Worm (Caenorhabditis elegans) whole organism, late embryonic: Measurements from ENCODE around the gene srj-40.

Experiments used
- ama-1 ChIP-seq: fragments of 150-350 bp; optimal IDR thresholded peaks from 2 replicates; lab custom pipeline; 2014
- ceh-24 ChIP-seq: sonication (generic microtip); optimal IDR thresholded peaks from 2 replicates; lab custom pipeline; 2016; ENCODE audit warnings: mild to moderate bottlenecking, missing genetic modification characterization, missing compliant biosample characterization
- dve-1 ChIP-seq: sonication (generic microtip); optimal IDR thresholded peaks from 2 replicates; lab custom pipeline; 2017; ENCODE audit warnings: antibody characterized with exemption, mild to moderate bottlenecking, missing genetic modification characterization, missing compliant biosample characterization
- ets-4 ChIP-seq: sonication (generic microtip); optimal IDR thresholded peaks from 2 replicates; lab custom pipeline; 2016; ENCODE audit warnings: missing genetic modification characterization, missing compliant biosample characterization
- hlh-15 ChIP-seq: sonication (generic microtip); optimal IDR thresholded peaks from 2 replicates; lab custom pipeline; 2016; ENCODE audit warnings: missing genetic modification characterization, missing compliant biosample characterization
- nfya-1 ChIP-seq: sonication (generic microtip); optimal IDR thresholded peaks from 2 replicates; lab custom pipeline; 2017; ENCODE audit warnings: missing genetic modification characterization, mild to moderate bottlenecking, missing compliant biosample characterization, antibody characterized with exemption, moderate library complexity
- nhr-11 ChIP-seq: fragments of 150-350 bp; optimal IDR thresholded peaks from 2 replicates; lab custom pipeline; 2014; ENCODE audit warnings: missing biosample characterization, missing genetic modification characterization
- tbx-2 ChIP-seq: sonication (generic microtip); optimal IDR thresholded peaks from 2 replicates; lab custom pipeline; 2016; ENCODE audit warnings: missing genetic modification characterization, missing compliant biosample characterization
- unc-55 ChIP-seq: sonication (generic microtip); optimal IDR thresholded peaks from 2 replicates; lab custom pipeline; 2017; ENCODE audit warnings: missing biosample characterization, missing genetic modification reagents, missing genetic modification characterization
- ztf-16 ChIP-seq: sonication (generic microtip); optimal IDR thresholded peaks from 2 replicates; lab custom pipeline; 2017; ENCODE audit warnings: missing genetic modification characterization, missing compliant biosample characterization

ce11 chrV:4116071-4116470 is 14.4 kb downstream of the srj-40 start, which contains the start of gene T05B4.8:
- no peak for TF ChIP-seq ama-1 (lab: Kevin White, UChicago)
- TF ChIP-seq unc-55 (GFP tag; lab: Kevin White, UChicago): no peak
- no peak for TF ChIP-seq dve-1 (tag; lab: Kevin White, UChicago)
- no peak for TF ChIP-seq ceh-24 (tag; lab: Kevin White, UChicago)
- TF ChIP-seq nfya-1 (tag; lab: Kevin White, UChicago): no peak
- TF ChIP-seq nhr-11 (tag; lab: Kevin White, UChicago): no peak
- TF ChIP-seq ets-4 (tag; lab: Kevin White, UChicago): no peak
- TF ChIP-seq ztf-16 (tag; lab: Kevin White, UChicago): no peak
- TF ChIP-seq tbx-2 (tag; lab: Kevin White, UChicago): no peak
- no peak for TF ChIP-seq hlh-15 (tag; lab: Kevin White, UChicago)
